Worm (Caenorhabditis elegans) whole organism, late embryonic: ENCODE measurements around the gene herd-1.

Source experiments
- C38D4.7 ChIP-seq: fragments of 200-800 bp; sonication (Bioruptor generic); optimal IDR thresholded peaks from 2 replicates; lab custom pipeline; 2018; ENCODE audit warnings: mild to moderate bottlenecking, missing genetic modification characterization, moderate library complexity, missing compliant biosample characterization
- F13H6.1 ChIP-seq: sonication (generic microtip); optimal IDR thresholded peaks from 2 replicates; lab custom pipeline; 2016; ENCODE audit warnings: missing genetic modification characterization, missing compliant biosample characterization
- K02D7.2 ChIP-seq: sonication (generic microtip); optimal IDR thresholded peaks from 2 replicates; lab custom pipeline; 2017; ENCODE audit warnings: mild to moderate bottlenecking, missing genetic modification characterization, missing compliant biosample characterization
- T23F11.4 ChIP-seq: fragments of 200-800 bp; sonication (Bioruptor generic); optimal IDR thresholded peaks from 2 replicates; lab custom pipeline; 2018; ENCODE audit warnings: mild to moderate bottlenecking, missing genetic modification characterization, missing compliant biosample characterization
- Y22D7AL.16 ChIP-seq: sonication (generic microtip); optimal IDR thresholded peaks from 2 replicates; lab custom pipeline; 2016; ENCODE audit warnings: missing genetic modification characterization, missing compliant biosample characterization
- ahr-1 ChIP-seq: sonication (generic microtip); optimal IDR thresholded peaks from 2 replicates; lab custom pipeline; 2016; ENCODE audit warnings: missing genetic modification characterization, missing compliant biosample characterization
- ama-1 ChIP-seq: fragments of 150-350 bp; optimal IDR thresholded peaks from 2 replicates; lab custom pipeline; 2014
- ceh-14 ChIP-seq: sonication (generic microtip); optimal IDR thresholded peaks from 2 replicates; lab custom pipeline; 2016; ENCODE audit warnings: missing genotype, missing genetic modification characterization, missing compliant biosample characterization
- ceh-18 ChIP-seq: sonication (generic microtip); optimal IDR thresholded peaks from 2 replicates; lab custom pipeline; 2016; ENCODE audit warnings: missing genetic modification characterization, missing compliant biosample characterization
- ceh-19 ChIP-seq: fragments of 200-800 bp; sonication (Bioruptor generic); optimal IDR thresholded peaks from 2 replicates; lab custom pipeline; 2018; ENCODE audit warnings: mild to moderate bottlenecking, missing genetic modification characterization, missing compliant biosample characterization
- ceh-2 ChIP-seq: sonication (generic microtip); optimal IDR thresholded peaks from 2 replicates; lab custom pipeline; 2016; ENCODE audit warnings: missing genotype, missing genetic modification characterization, missing compliant biosample characterization
- ceh-22 ChIP-seq: sonication (generic microtip); optimal IDR thresholded peaks from 2 replicates; lab custom pipeline; 2017; ENCODE audit warnings: missing biosample characterization, missing genetic modification characterization
- ceh-24 ChIP-seq: sonication (generic microtip); optimal IDR thresholded peaks from 2 replicates; lab custom pipeline; 2016; ENCODE audit warnings: mild to moderate bottlenecking, missing genetic modification characterization, missing compliant biosample characterization
- ceh-30 ChIP-seq: fragments of 150-350 bp; optimal IDR thresholded peaks from 2 replicates; lab custom pipeline; 2014; ENCODE audit warnings: missing biosample characterization, missing genetic modification characterization
- ceh-31 ChIP-seq: sonication (generic microtip); optimal IDR thresholded peaks from 2 replicates; lab custom pipeline; 2016; ENCODE audit warnings: missing genetic modification characterization, missing compliant biosample characterization
- ceh-45 ChIP-seq: fragments of 200-800 bp; sonication (Bioruptor generic); IDR thresholded peaks from 2 replicates; pipeline ENCODE4 v1.3.6; 2022; ENCODE audit warnings: missing genetic modification reagents, missing genetic modification characterization, missing compliant biosample characterization
- ceh-6 ChIP-seq: fragments of 200-800 bp; sonication (Bioruptor generic); optimal IDR thresholded peaks from 2 replicates; lab custom pipeline; 2018; ENCODE audit warnings: mild to moderate bottlenecking, missing genetic modification characterization, missing compliant biosample characterization
- elt-2 ChIP-seq: sonication (generic microtip); optimal IDR thresholded peaks from 2 replicates; lab custom pipeline; 2016; ENCODE audit warnings: missing genetic modification reagents, missing genetic modification characterization, missing compliant biosample characterization
- eyg-1 ChIP-seq: sonication (generic microtip); optimal IDR thresholded peaks from 2 replicates; lab custom pipeline; 2016; ENCODE audit warnings: missing genotype, missing genetic modification characterization, missing compliant biosample characterization
- fax-1 ChIP-seq: sonication (generic microtip); optimal IDR thresholded peaks from 2 replicates; lab custom pipeline; 2016; ENCODE audit warnings: missing genotype, missing genetic modification characterization, missing compliant biosample characterization
- hlh-13 ChIP-seq: fragments of 200-800 bp; sonication (Bioruptor generic); optimal IDR thresholded peaks from 2 replicates; lab custom pipeline; 2018; ENCODE audit warnings: mild to moderate bottlenecking, missing genetic modification characterization, missing compliant biosample characterization
- hlh-15 ChIP-seq: sonication (generic microtip); optimal IDR thresholded peaks from 2 replicates; lab custom pipeline; 2016; ENCODE audit warnings: missing genetic modification characterization, missing compliant biosample characterization
- hlh-6 ChIP-seq: sonication (generic microtip); optimal IDR thresholded peaks from 2 replicates; lab custom pipeline; 2016; ENCODE audit warnings: missing genotype, missing genetic modification characterization, missing compliant biosample characterization
- lin-11 ChIP-seq: fragments of 200-800 bp; sonication (Bioruptor generic); optimal IDR thresholded peaks from 2 replicates; lab custom pipeline; 2018; ENCODE audit warnings: mild to moderate bottlenecking, missing genetic modification characterization, missing compliant biosample characterization
- mec-3 ChIP-seq: sonication (generic microtip); optimal IDR thresholded peaks from 2 replicates; lab custom pipeline; 2016; ENCODE audit warnings: borderline replicate concordance, missing genetic modification characterization, missing compliant biosample characterization
- nfya-1 ChIP-seq: sonication (generic microtip); optimal IDR thresholded peaks from 2 replicates; lab custom pipeline; 2017; ENCODE audit warnings: missing genetic modification characterization, mild to moderate bottlenecking, missing compliant biosample characterization, antibody characterized with exemption, moderate library complexity
- npax-4 ChIP-seq: sonication (generic microtip); optimal IDR thresholded peaks from 2 replicates; lab custom pipeline; 2016; ENCODE audit warnings: missing genetic modification characterization, missing compliant biosample characterization
- pag-3 ChIP-seq: sonication (generic microtip); optimal IDR thresholded peaks from 2 replicates; lab custom pipeline; 2016; ENCODE audit warnings: missing compliant biosample characterization, missing genetic modification characterization, borderline replicate concordance
- pha-2 ChIP-seq: sonication (generic microtip); optimal IDR thresholded peaks from 2 replicates; lab custom pipeline; 2017; ENCODE audit warnings: mild to moderate bottlenecking, missing genetic modification characterization, missing compliant biosample characterization
- pha-4 ChIP-seq: fragments of 150-350 bp; optimal IDR thresholded peaks from 2 replicates; lab custom pipeline; 2018; ENCODE audit warnings: missing biosample characterization, missing genetic modification reagents, missing genetic modification characterization
- pros-1 ChIP-seq: fragments of 150-350 bp; optimal IDR thresholded peaks from 2 replicates; lab custom pipeline; 2014; ENCODE audit warnings: missing biosample characterization, missing genetic modification reagents, missing genetic modification characterization
- ref-2 ChIP-seq: sonication (generic microtip); optimal IDR thresholded peaks from 2 replicates; lab custom pipeline; 2016; ENCODE audit warnings: missing genetic modification characterization, missing compliant biosample characterization
- rnt-1 ChIP-seq: sonication (generic microtip); optimal IDR thresholded peaks from 2 replicates; lab custom pipeline; 2016; ENCODE audit warnings: missing genetic modification characterization, missing compliant biosample characterization
- sox-4 ChIP-seq: sonication (generic microtip); optimal IDR thresholded peaks from 2 replicates; lab custom pipeline; 2017; ENCODE audit warnings: mild to moderate bottlenecking, missing genetic modification characterization, inconsistent platforms, missing compliant biosample characterization
- syd-9 ChIP-seq: sonication (generic microtip); optimal IDR thresholded peaks from 2 replicates; lab custom pipeline; 2016; ENCODE audit warnings: mild to moderate bottlenecking, missing genetic modification characterization, moderate library complexity, missing compliant biosample characterization
- tbx-2 ChIP-seq: sonication (generic microtip); optimal IDR thresholded peaks from 2 replicates; lab custom pipeline; 2016; ENCODE audit warnings: missing genetic modification characterization, missing compliant biosample characterization
- tbx-7 ChIP-seq: sonication (generic microtip); optimal IDR thresholded peaks from 2 replicates; lab custom pipeline; 2016; ENCODE audit warnings: missing genotype, missing genetic modification characterization, missing compliant biosample characterization
- unc-55 ChIP-seq: sonication (generic microtip); optimal IDR thresholded peaks from 2 replicates; lab custom pipeline; 2017; ENCODE audit warnings: missing biosample characterization, missing genetic modification reagents, missing genetic modification characterization

herd-1 gene

ce11 chrIII:12491984-12492383 lies 4.4 kb upstream of the herd-1 start, which contains the start of gene Y49E10.25:
Gene Y49E10.25, minus strand, starts transcription at chrIII:12492084.
- TF ChIP-seq ceh-6 (GFP tag; lab: Kevin White, UChicago) = no peak
- TF ChIP-seq sox-4 (tag; lab: Kevin White, UChicago) = no peak
- TF ChIP-seq T23F11.4 (GFP tag; lab: Kevin White, UChicago) = no peak
- no peak for TF ChIP-seq syd-9 (tag; lab: Kevin White, UChicago)
- TF ChIP-seq Y22D7AL.16 (tag; lab: Kevin White, UChicago) = no peak
- TF ChIP-seq hlh-15 = no peak
- no peak for TF ChIP-seq pag-3 (tag; lab: Kevin White, UChicago)
- TF ChIP-seq C38D4.7 (GFP tag; lab: Kevin White, UChicago) = no peak
- no peak for TF ChIP-seq ceh-31 (tag; lab: Kevin White, UChicago)
- TF ChIP-seq ceh-45 (GFP tag; lab: Robert Waterston, UW) = no peak

- no peak for TF ChIP-seq elt-2 (tag; lab: Kevin White, UChicago)
- no peak for TF ChIP-seq pros-1
- no peak for TF ChIP-seq ceh-24 (tag; lab: Kevin White, UChicago)
- TF ChIP-seq fax-1 (tag; lab: Kevin White, UChicago) = no peak
- TF ChIP-seq ceh-30 (tag; lab: Kevin White, UChicago) = no peak
- TF ChIP-seq tbx-2 (tag; lab: Kevin White, UChicago) = no peak
- TF ChIP-seq ceh-2 (tag; lab: Kevin White, UChicago) = no peak
- TF ChIP-seq ceh-6 (GFP tag; lab: Kevin White, UChicago) = no peak
- TF ChIP-seq lin-11 (tag; lab: Kevin White, UChicago) = no peak
- no peak for TF ChIP-seq ceh-19
- TF ChIP-seq mec-3 (tag; lab: Kevin White, UChicago) = no peak
- no peak for TF ChIP-seq eyg-1 (tag; lab: Kevin White, UChicago)
- no peak for TF ChIP-seq nfya-1
- TF ChIP-seq hlh-13 (GFP tag; lab: Kevin White, UChicago) = no peak
- no peak for TF ChIP-seq ref-2 (tag; lab: Kevin White, UChicago)
- TF ChIP-seq ceh-22 (tag; lab: Kevin White, UChicago) = no peak
These were observed 693 bp upstream of the herd-1 start, which contains the start of the genes Y111B2A.1 and Y111B2A.2 for ce11 chrIII:12495594-12496096. Gene Y111B2A.1, minus strand, starts transcription at chrIII:12495644. Gene Y111B2A.2, plus strand, starts transcription at chrIII:12496086.

ce11 chrIII:12499245-12499644 lies 2.9 kb downstream of the herd-1 start, which contains the start of gene sql-1:
Gene sql-1, plus strand, starts transcription at chrIII:12499557.
- TF ChIP-seq ceh-14 (tag; lab: Kevin White, UChicago) (no peak), sox-4 (tag; lab: Kevin White, UChicago) (no peak), T23F11.4 (GFP tag; lab: Kevin White, UChicago) (no peak), ceh-30 (tag; lab: Kevin White, UChicago) (no peak), C38D4.7 (GFP tag; lab: Kevin White, UChicago) (no peak), npax-4 (no peak), hlh-13 (GFP tag; lab: Kevin White, UChicago) (no peak), F13H6.1 (tag; lab: Kevin White, UChicago) (no peak), pha-2 (tag; lab: Kevin White, UChicago) (no peak), unc-55 (GFP tag; lab: Kevin White, UChicago) (no peak), ceh-18 (no peak), hlh-6 (tag; lab: Kevin White, UChicago) (no peak), ref-2 (tag; lab: Kevin White, UChicago) (no peak), ama-1 (lab: Kevin White, UChicago) (no peak), rnt-1 (tag; lab: Kevin White, UChicago) (no peak), pha-4 (no peak), ceh-22 (tag; lab: Kevin White, UChicago) (no peak), tbx-7 (no peak), K02D7.2 (tag; lab: Kevin White, UChicago) (no peak), ahr-1 (tag; lab: Kevin White, UChicago) (no peak)
